Worm (Caenorhabditis elegans): ENCODE data around the gene hal-2.

ce11 chrIII:10123586-10124233 is 35.0 kb upstream of the hal-2 start, which contains the start of gene ttll-4:
- TF ChIP-seq nhr-12 (tag; optimal IDR thresholded peaks at IDR 0.05) (no peak), blmp-1 (tag; optimal IDR thresholded peaks at IDR 0.05) (no peak), nhr-28 (tag; optimal IDR thresholded peaks at IDR 0.05) (no peak), unc-120 (tag; optimal IDR thresholded peaks at IDR 0.05; ENCODE audit: poor library complexity, severe bottlenecking) (peak; percentile 22), ztf-11 (tag; optimal IDR thresholded peaks at IDR 0.05) (no peak)
